Worm (Caenorhabditis elegans) whole organism, late embryonic: Measurements from ENCODE around the gene T05A8.1.

Experiments used
- C38D4.7 ChIP-seq: fragments of 200-800 bp; sonication (Bioruptor generic); optimal IDR thresholded peaks from 2 replicates; lab custom pipeline; 2018; ENCODE audit warnings: mild to moderate bottlenecking, missing genetic modification characterization, moderate library complexity, missing compliant biosample characterization
- F13H6.1 ChIP-seq: sonication (generic microtip); optimal IDR thresholded peaks from 2 replicates; lab custom pipeline; 2016; ENCODE audit warnings: missing genetic modification characterization, missing compliant biosample characterization
- K02D7.2 ChIP-seq: sonication (generic microtip); optimal IDR thresholded peaks from 2 replicates; lab custom pipeline; 2017; ENCODE audit warnings: mild to moderate bottlenecking, missing genetic modification characterization, missing compliant biosample characterization
- T23F11.4 ChIP-seq: fragments of 200-800 bp; sonication (Bioruptor generic); optimal IDR thresholded peaks from 2 replicates; lab custom pipeline; 2018; ENCODE audit warnings: mild to moderate bottlenecking, missing genetic modification characterization, missing compliant biosample characterization
- Y22D7AL.16 ChIP-seq: sonication (generic microtip); optimal IDR thresholded peaks from 2 replicates; lab custom pipeline; 2016; ENCODE audit warnings: missing genetic modification characterization, missing compliant biosample characterization
- ahr-1 ChIP-seq: sonication (generic microtip); optimal IDR thresholded peaks from 2 replicates; lab custom pipeline; 2016; ENCODE audit warnings: missing genetic modification characterization, missing compliant biosample characterization
- ceh-14 ChIP-seq: sonication (generic microtip); optimal IDR thresholded peaks from 2 replicates; lab custom pipeline; 2016; ENCODE audit warnings: missing genotype, missing genetic modification characterization, missing compliant biosample characterization
- ceh-18 ChIP-seq: sonication (generic microtip); optimal IDR thresholded peaks from 2 replicates; lab custom pipeline; 2016; ENCODE audit warnings: missing genetic modification characterization, missing compliant biosample characterization
- ceh-19 ChIP-seq: fragments of 200-800 bp; sonication (Bioruptor generic); optimal IDR thresholded peaks from 2 replicates; lab custom pipeline; 2018; ENCODE audit warnings: mild to moderate bottlenecking, missing genetic modification characterization, missing compliant biosample characterization
- ceh-22 ChIP-seq: sonication (generic microtip); optimal IDR thresholded peaks from 2 replicates; lab custom pipeline; 2017; ENCODE audit warnings: missing biosample characterization, missing genetic modification characterization
- ceh-31 ChIP-seq: sonication (generic microtip); optimal IDR thresholded peaks from 2 replicates; lab custom pipeline; 2016; ENCODE audit warnings: missing genetic modification characterization, missing compliant biosample characterization
- ceh-45 ChIP-seq: fragments of 200-800 bp; sonication (Bioruptor generic); IDR thresholded peaks from 2 replicates; pipeline ENCODE4 v1.3.6; 2022; ENCODE audit warnings: missing genetic modification reagents, missing genetic modification characterization, missing compliant biosample characterization
- eyg-1 ChIP-seq: sonication (generic microtip); optimal IDR thresholded peaks from 2 replicates; lab custom pipeline; 2016; ENCODE audit warnings: missing genotype, missing genetic modification characterization, missing compliant biosample characterization
- fkh-10 ChIP-seq: fragments of 150-350 bp; optimal IDR thresholded peaks from 2 replicates; lab custom pipeline; 2014; ENCODE audit warnings: missing biosample characterization, missing genetic modification reagents, missing genetic modification characterization
- fkh-6 ChIP-seq: sonication (generic microtip); optimal IDR thresholded peaks from 2 replicates; lab custom pipeline; 2016; ENCODE audit warnings: missing genetic modification characterization, missing compliant biosample characterization
- hlh-13 ChIP-seq: fragments of 200-800 bp; sonication (Bioruptor generic); optimal IDR thresholded peaks from 2 replicates; lab custom pipeline; 2018; ENCODE audit warnings: mild to moderate bottlenecking, missing genetic modification characterization, missing compliant biosample characterization
- hlh-15 ChIP-seq: sonication (generic microtip); optimal IDR thresholded peaks from 2 replicates; lab custom pipeline; 2016; ENCODE audit warnings: missing genetic modification characterization, missing compliant biosample characterization
- hlh-8 ChIP-seq: sonication (generic microtip); optimal IDR thresholded peaks from 2 replicates; lab custom pipeline; 2016; ENCODE audit warnings: missing genotype, missing genetic modification characterization, missing compliant biosample characterization
- lin-11 ChIP-seq: fragments of 200-800 bp; sonication (Bioruptor generic); optimal IDR thresholded peaks from 2 replicates; lab custom pipeline; 2018; ENCODE audit warnings: mild to moderate bottlenecking, missing genetic modification characterization, missing compliant biosample characterization
- mec-3 ChIP-seq: sonication (generic microtip); optimal IDR thresholded peaks from 2 replicates; lab custom pipeline; 2016; ENCODE audit warnings: borderline replicate concordance, missing genetic modification characterization, missing compliant biosample characterization
- nfya-1 ChIP-seq: sonication (generic microtip); optimal IDR thresholded peaks from 2 replicates; lab custom pipeline; 2017; ENCODE audit warnings: missing genetic modification characterization, mild to moderate bottlenecking, missing compliant biosample characterization, antibody characterized with exemption, moderate library complexity
- nhr-232 ChIP-seq: sonication (generic microtip); optimal IDR thresholded peaks from 2 replicates; lab custom pipeline; 2016; ENCODE audit warnings: missing genetic modification characterization, missing compliant biosample characterization
- pag-3 ChIP-seq: sonication (generic microtip); optimal IDR thresholded peaks from 2 replicates; lab custom pipeline; 2016; ENCODE audit warnings: missing compliant biosample characterization, missing genetic modification characterization, borderline replicate concordance
- pat-9 ChIP-seq: fragments of 200-800 bp; sonication (Bioruptor generic); optimal IDR thresholded peaks from 2 replicates; lab custom pipeline; 2018; ENCODE audit warnings: mild to moderate bottlenecking, missing genetic modification characterization, moderate library complexity, missing compliant biosample characterization
- pax-1 ChIP-seq: fragments of 150-350 bp; optimal IDR thresholded peaks from 2 replicates; lab custom pipeline; 2014; ENCODE audit warnings: missing biosample characterization, missing genetic modification characterization
- pha-4 ChIP-seq: fragments of 150-350 bp; optimal IDR thresholded peaks from 2 replicates; lab custom pipeline; 2018; ENCODE audit warnings: missing biosample characterization, missing genetic modification reagents, missing genetic modification characterization
- pqm-1 ChIP-seq: sonication (generic microtip); optimal IDR thresholded peaks from 2 replicates; lab custom pipeline; 2016; ENCODE audit warnings: missing genetic modification characterization, missing compliant biosample characterization
- pros-1 ChIP-seq: fragments of 150-350 bp; optimal IDR thresholded peaks from 2 replicates; lab custom pipeline; 2014; ENCODE audit warnings: missing biosample characterization, missing genetic modification reagents, missing genetic modification characterization
- sox-2 ChIP-seq: fragments of 200-800 bp; sonication (Bioruptor generic); IDR thresholded peaks from 2 replicates; pipeline ENCODE4 v1.3.6; 2022; ENCODE audit warnings: missing genetic modification reagents, missing genetic modification characterization, missing compliant biosample characterization
- sox-4 ChIP-seq: sonication (generic microtip); optimal IDR thresholded peaks from 2 replicates; lab custom pipeline; 2017; ENCODE audit warnings: mild to moderate bottlenecking, missing genetic modification characterization, inconsistent platforms, missing compliant biosample characterization
- tbx-2 ChIP-seq: sonication (generic microtip); optimal IDR thresholded peaks from 2 replicates; lab custom pipeline; 2016; ENCODE audit warnings: missing genetic modification characterization, missing compliant biosample characterization
- ttx-3 ChIP-seq: sonication (generic microtip); optimal IDR thresholded peaks from 2 replicates; lab custom pipeline; 2016; ENCODE audit warnings: missing genetic modification reagents, missing genetic modification characterization, missing compliant biosample characterization
- unc-3 ChIP-seq, 2 experiments: fragments of 200-800 bp in 1 of 2; sonication (Bioruptor generic) in 1 of 2; sonication (generic microtip) in 1 of 2; conservative IDR thresholded peaks in 1 of 2; optimal IDR thresholded peaks in 1 of 2; 2 replicates each; pipeline versions ENCODE4 v1.3.6 to Lab custom; 2016 to 2022; ENCODE audit warnings: missing compliant biosample characterization in 2 of 2, missing genetic modification characterization in 2 of 2, missing genetic modification reagents in 1 of 2
- unc-42 ChIP-seq: sonication (generic microtip); optimal IDR thresholded peaks from 2 replicates; lab custom pipeline; 2016; ENCODE audit warnings: missing genotype, missing genetic modification characterization, missing compliant biosample characterization
- unc-55 ChIP-seq: sonication (generic microtip); optimal IDR thresholded peaks from 2 replicates; lab custom pipeline; 2017; ENCODE audit warnings: missing biosample characterization, missing genetic modification reagents, missing genetic modification characterization
- unc-86 ChIP-seq: sonication (generic microtip); optimal IDR thresholded peaks from 2 replicates; lab custom pipeline; 2016; ENCODE audit warnings: missing genetic modification characterization, missing compliant biosample characterization
- zip-5 ChIP-seq: sonication (generic microtip); optimal IDR thresholded peaks from 2 replicates; lab custom pipeline; 2016; ENCODE audit warnings: missing genetic modification characterization, missing compliant biosample characterization
- ztf-16 ChIP-seq: sonication (generic microtip); optimal IDR thresholded peaks from 2 replicates; lab custom pipeline; 2017; ENCODE audit warnings: missing genetic modification characterization, missing compliant biosample characterization

T05A8.1 gene

ce11 chrII:2726774-2727173 is 16.9 kb upstream of the T05A8.1 start:
- TF ChIP-seq pha-4, result no peak
- TF ChIP-seq unc-55 (GFP tag; lab: Kevin White, UChicago), result peak; percentile 52
- no peak for TF ChIP-seq ceh-14

DNA sequence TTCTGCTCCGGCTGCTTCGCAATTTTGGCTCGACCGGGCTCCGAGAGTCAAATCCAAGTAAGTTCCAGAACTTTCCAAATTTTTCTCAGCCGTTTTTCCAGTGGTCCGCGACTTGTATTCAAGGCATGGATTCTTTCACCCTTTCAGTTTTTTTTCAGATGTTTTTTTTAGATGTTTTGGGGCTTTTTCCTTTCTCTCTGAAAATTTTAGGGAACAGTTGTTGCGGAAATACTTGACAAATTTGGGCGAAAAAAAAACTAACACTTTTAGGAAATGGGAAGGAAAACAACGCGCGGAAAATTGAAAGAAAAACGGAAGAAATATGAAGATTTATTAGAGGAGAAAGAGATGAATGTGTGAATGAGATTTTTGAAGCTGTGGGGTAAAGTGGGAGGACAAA is 15.7 kb upstream of the T05A8.1 start, which contains the start of the genes T05A8.11 and nep-2:
Gene T05A8.11, minus strand, starts transcription at position 101 of the 400 bp plus-strand sequence.
Gene nep-2, minus strand, starts transcription at position 192 of the 400 bp plus-strand sequence.
- TF ChIP-seq hlh-15 (tag; lab: Kevin White, UChicago) (no peak), unc-86 (tag; lab: Kevin White, UChicago) (no peak), ceh-45 (no peak), T23F11.4 (no peak)

DNA sequence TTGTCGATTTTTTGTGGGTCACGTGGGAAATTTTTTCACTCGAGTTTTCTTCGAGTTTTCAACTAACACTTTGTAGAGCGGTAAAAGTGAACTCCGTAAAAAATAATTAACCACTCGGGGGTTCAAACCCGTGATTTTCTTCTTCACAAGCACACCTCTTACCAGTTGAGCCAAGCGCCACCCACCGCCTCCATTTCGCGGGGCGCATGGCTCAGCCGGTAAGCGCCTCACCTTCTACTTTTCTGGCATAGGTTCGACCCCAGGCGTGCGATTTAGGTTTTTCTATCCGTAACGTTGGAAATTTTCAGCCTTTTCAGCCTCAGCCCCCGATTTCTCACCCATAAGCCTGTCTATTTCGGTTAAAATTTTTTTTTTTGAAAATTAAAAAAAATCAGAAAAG is 12.2 kb upstream of the T05A8.1 start:
- TF ChIP-seq fkh-6 (tag; lab: Kevin White, UChicago) (no peak), eyg-1 (tag; lab: Kevin White, UChicago) (no peak), mec-3 (tag; lab: Kevin White, UChicago) (no peak), nhr-232 (no peak), ceh-14 (no peak), tbx-2 (tag; lab: Kevin White, UChicago) (no peak), lin-11 (tag; lab: Kevin White, UChicago) (no peak), F13H6.1 (tag; lab: Kevin White, UChicago) (no peak), sox-2 (GFP tag; lab: Robert Waterston, UW) (no peak), pat-9 (tag; lab: Kevin White, UChicago) (no peak), C38D4.7 (GFP tag; lab: Kevin White, UChicago) (no peak), ceh-19 (no peak)

DNA sequence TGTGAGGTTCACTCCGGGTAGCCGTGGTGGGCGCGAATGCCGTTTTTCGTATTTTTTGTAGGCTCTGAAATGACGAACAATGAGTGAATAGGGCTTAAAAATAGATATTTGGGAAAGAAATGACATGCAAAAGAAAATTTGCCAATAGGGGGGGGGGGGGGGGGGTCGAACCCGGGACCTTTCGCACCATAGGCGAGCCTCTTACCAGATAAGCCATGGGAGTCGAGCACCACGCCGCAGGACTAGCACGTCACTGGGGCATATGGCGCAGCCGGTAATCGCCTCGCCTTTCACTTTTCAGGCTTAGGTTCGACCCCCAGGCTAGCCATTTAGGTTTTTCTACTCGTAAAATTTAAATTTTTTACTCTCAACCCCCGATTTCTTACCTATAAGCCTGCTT is 9.4 kb upstream of the T05A8.1 start:
- TF ChIP-seq ceh-19 (no peak), zip-5 (tag; lab: Kevin White, UChicago) (no peak), unc-86 (tag; lab: Kevin White, UChicago) (no peak), pax-1 (tag; lab: Kevin White, UChicago) (no peak), K02D7.2 (no peak), ceh-14 (no peak), eyg-1 (tag; lab: Kevin White, UChicago) (no peak), hlh-15 (tag; lab: Kevin White, UChicago) (no peak), ztf-16 (tag; lab: Kevin White, UChicago) (no peak), nfya-1 (tag; lab: Kevin White, UChicago) (no peak), pros-1 (tag; lab: Kevin White, UChicago) (no peak), fkh-10 (GFP tag; lab: Kevin White, UChicago) (no peak), pqm-1 (tag; lab: Kevin White, UChicago) (no peak), ceh-18 (tag; lab: Kevin White, UChicago) (no peak)
- TF ChIP-seq, all 69 proteins: peak for 0

ce11 chrII:2717335-2717734 is 7.5 kb upstream of the T05A8.1 start, which contains the start of gene T05A8.3:
T05A8.3 (minus strand) TSS chrII:2717435.
- TF ChIP-seq pax-1 (tag; lab: Kevin White, UChicago), result no peak
- TF ChIP-seq pha-4, result no peak
- TF ChIP-seq sox-4 (tag; lab: Kevin White, UChicago), result no peak
- no peak for TF ChIP-seq Y22D7AL.16 (tag; lab: Kevin White, UChicago)
- no peak for TF ChIP-seq K02D7.2
- TF ChIP-seq fkh-6 (tag; lab: Kevin White, UChicago), result no peak
- no peak for TF ChIP-seq ceh-31 (tag; lab: Kevin White, UChicago)
- TF ChIP-seq ttx-3, result no peak
- no peak for TF ChIP-seq tbx-2 (tag; lab: Kevin White, UChicago)
- TF ChIP-seq ceh-22, result no peak
- no peak for TF ChIP-seq hlh-13 (GFP tag; lab: Kevin White, UChicago)
- TF ChIP-seq hlh-8 (tag; lab: Kevin White, UChicago), result no peak
- TF ChIP-seq fkh-10 (GFP tag; lab: Kevin White, UChicago), result no peak
- no peak for TF ChIP-seq unc-3 (GFP tag; conservative IDR thresholded peaks at IDR 0.05; lab: Robert Waterston, UW)
- no peak for TF ChIP-seq unc-3 (tag; optimal IDR thresholded peaks at IDR 0.05; lab: Kevin White, UChicago)
- TF ChIP-seq unc-55 (GFP tag; lab: Kevin White, UChicago), result no peak
- no peak for TF ChIP-seq unc-42 (tag; lab: Kevin White, UChicago)
- TF ChIP-seq ahr-1 (tag; lab: Kevin White, UChicago), result no peak
- no peak for TF ChIP-seq pag-3 (tag; lab: Kevin White, UChicago)
- no peak for TF ChIP-seq F13H6.1 (tag; lab: Kevin White, UChicago)
- no peak for TF ChIP-seq ceh-14
- TF ChIP-seq, all 69 proteins: peak for 0
